Worm (Caenorhabditis elegans): ENCODE data around the gene F35E8.2.

DNA sequence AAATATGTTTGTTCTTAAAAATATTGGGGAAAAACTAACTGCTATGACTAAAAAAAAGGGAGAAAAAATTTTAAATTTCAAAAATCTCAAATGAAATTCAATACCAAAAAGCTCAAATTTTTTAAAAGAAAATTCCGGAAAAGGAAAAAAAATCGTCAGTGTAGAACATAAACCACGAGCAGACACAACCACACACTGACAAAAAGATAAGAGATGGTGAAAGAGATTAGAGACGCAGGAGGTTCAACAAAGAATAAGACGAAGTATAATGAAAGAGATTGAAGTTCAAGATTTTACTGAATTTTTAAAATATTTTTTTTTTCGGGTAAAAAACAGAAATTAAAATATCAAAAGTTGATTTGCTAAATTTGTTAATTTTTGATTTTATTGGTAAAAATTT lies 25.4 kb upstream of the F35E8.2 start:
- TF ChIP-seq ccch-3 (GFP tag; optimal IDR thresholded peaks at IDR 0.05) (no peak), ama-1 (optimal IDR thresholded peaks at IDR 0.05) (no peak), ama-1 (GFP tag; optimal IDR thresholded peaks at IDR 0.05) (no peak), dpff-1 (tag; optimal IDR thresholded peaks at IDR 0.05) (no peak), dpl-1 (GFP tag; optimal IDR thresholded peaks at IDR 0.05) (no peak), nhr-179 (tag; optimal IDR thresholded peaks at IDR 0.05) (no peak), F57C9.4 (tag; optimal IDR thresholded peaks at IDR 0.05) (no peak), snpc-4 (GFP tag; optimal IDR thresholded peaks at IDR 0.05) (no peak), snpc-4 (tag; optimal IDR thresholded peaks at IDR 0.05) (no peak), C17E4.6 (GFP tag; IDR thresholded peaks at IDR 0.05) (no peak), lin-35 (GFP tag; optimal IDR thresholded peaks at IDR 0.05) (no peak), hmg-1.2 (GFP tag; IDR thresholded peaks at IDR 0.05) (no peak)

All from whole organism, young adult.